Worm (Caenorhabditis elegans) whole organism, L1 larva: ENCODE results near the gene C14A4.7.

Experiments used
- C04F5.9 ChIP-seq: sonication (generic microtip); optimal IDR thresholded peaks from 2 replicates; lab custom pipeline; 2016; ENCODE audit warnings: missing genetic modification characterization, missing compliant biosample characterization
- C16A3.4 ChIP-seq: fragments of 150-350 bp; optimal IDR thresholded peaks from 2 replicates; lab custom pipeline; 2014; ENCODE audit warnings: missing biosample characterization, missing genetic modification characterization
- C34B4.2 ChIP-seq: sonication (generic microtip); optimal IDR thresholded peaks from 2 replicates; lab custom pipeline; 2017; ENCODE audit warnings: mild to moderate bottlenecking, missing genetic modification characterization, missing compliant biosample characterization
- aha-1 ChIP-seq: fragments of 150-350 bp; optimal IDR thresholded peaks from 2 replicates; lab custom pipeline; 2014; ENCODE audit warnings: missing biosample characterization, missing genetic modification characterization
- alr-1 ChIP-seq: fragments of 200-800 bp; sonication (Bioruptor generic); optimal IDR thresholded peaks from 2 replicates; lab custom pipeline; 2018; ENCODE audit warnings: borderline replicate concordance, mild to moderate bottlenecking, missing genetic modification characterization, missing compliant biosample characterization
- ama-1 ChIP-seq: fragments of 150-350 bp; optimal IDR thresholded peaks from 2 replicates; lab custom pipeline; 2014
- ceh-63 ChIP-seq: fragments of 200-800 bp; sonication (Bioruptor generic); optimal IDR thresholded peaks from 2 replicates; lab custom pipeline; 2018; ENCODE audit warnings: mild to moderate bottlenecking, missing genetic modification characterization, missing compliant biosample characterization
- ceh-88 ChIP-seq: fragments of 200-800 bp; sonication (Bioruptor generic); IDR thresholded peaks from 2 replicates; pipeline ENCODE4 v1.3.6; 2022; ENCODE audit warnings: missing genetic modification characterization, missing compliant biosample characterization
- ces-1 ChIP-seq: fragments of 150-350 bp; optimal IDR thresholded peaks from 2 replicates; lab custom pipeline; 2014; ENCODE audit warnings: missing biosample characterization, missing genetic modification reagents, missing genetic modification characterization
- dsc-1 ChIP-seq: sonication (generic microtip); optimal IDR thresholded peaks from 2 replicates; lab custom pipeline; 2016; ENCODE audit warnings: mild to moderate bottlenecking, missing genetic modification characterization, missing compliant biosample characterization
- efl-1 ChIP-seq, 4 experiments: fragments of 150-350 bp; optimal IDR thresholded peaks in 3 of 4; peaks in 1 of 4; 1 replicate in 1 of 4; 2 replicates in 3 of 4; lab custom pipeline; 2014; ENCODE audit warnings: missing biosample characterization in 2 of 4, missing genetic modification characterization in 2 of 4, missing genetic modification reagents in 2 of 4
- efl-3 ChIP-seq: fragments of 200-800 bp; sonication (Bioruptor generic); optimal IDR thresholded peaks from 2 replicates; lab custom pipeline; 2018; ENCODE audit warnings: mild to moderate bottlenecking, missing genetic modification characterization, missing compliant biosample characterization
- egl-13 ChIP-seq: sonication (generic microtip); optimal IDR thresholded peaks from 2 replicates; lab custom pipeline; 2016; ENCODE audit warnings: missing genotype, missing genetic modification reagents, missing genetic modification characterization, missing compliant biosample characterization
- ets-5 ChIP-seq: fragments of 200-800 bp; sonication (Bioruptor generic); IDR thresholded peaks from 2 replicates; pipeline ENCODE4 v1.3.6; 2022; ENCODE audit warnings: missing genetic modification characterization, missing compliant biosample characterization
- fkh-10 ChIP-seq: sonication (generic microtip); optimal IDR thresholded peaks from 2 replicates; lab custom pipeline; 2017; ENCODE audit warnings: missing biosample characterization, missing genetic modification reagents, missing genetic modification characterization
- fkh-8 ChIP-seq: sonication (generic microtip); optimal IDR thresholded peaks from 2 replicates; lab custom pipeline; 2016; ENCODE audit warnings: mild to moderate bottlenecking, missing genetic modification characterization, missing compliant biosample characterization
- fos-1 ChIP-seq: fragments of 150-350 bp; optimal IDR thresholded peaks from 2 replicates; lab custom pipeline; 2014; ENCODE audit warnings: missing biosample characterization, missing genetic modification characterization
- grh-1 ChIP-seq: fragments of 200-800 bp; sonication (Bioruptor generic); IDR thresholded peaks from 2 replicates; pipeline ENCODE4 v1.3.6; 2022; ENCODE audit warnings: missing genetic modification reagents, missing genetic modification characterization, missing compliant biosample characterization
- hlh-4 ChIP-seq: sonication (generic microtip); optimal IDR thresholded peaks from 2 replicates; lab custom pipeline; 2016; ENCODE audit warnings: mild to moderate bottlenecking, missing genetic modification characterization, missing compliant biosample characterization
- irx-1 ChIP-seq: sonication (generic microtip); optimal IDR thresholded peaks from 2 replicates; lab custom pipeline; 2016; ENCODE audit warnings: missing genetic modification characterization, missing compliant biosample characterization
- jun-1 ChIP-seq: fragments of 150-350 bp; optimal IDR thresholded peaks from 2 replicates; lab custom pipeline; 2014; ENCODE audit warnings: missing biosample characterization, missing genetic modification reagents, missing genetic modification characterization
- lin-13 ChIP-seq: fragments of 150-350 bp; optimal IDR thresholded peaks from 2 replicates; lab custom pipeline; 2014; ENCODE audit warnings: missing biosample characterization, missing genetic modification reagents, missing genetic modification characterization
- lin-14 ChIP-seq: fragments of 200-800 bp; sonication (Bioruptor generic); optimal IDR thresholded peaks from 2 replicates; lab custom pipeline; 2018; ENCODE audit warnings: mild to moderate bottlenecking, missing genetic modification characterization, moderate library complexity, missing compliant biosample characterization
- lin-35 ChIP-seq, 2 experiments: fragments of 150-350 bp; optimal IDR thresholded peaks; 2 replicates each; lab custom pipeline; 2014; ENCODE audit warnings: missing biosample characterization in 2 of 2, missing genetic modification characterization in 2 of 2, missing genetic modification reagents in 2 of 2
- lin-39 ChIP-seq: fragments of 150-350 bp; optimal IDR thresholded peaks from 2 replicates; lab custom pipeline; 2014; ENCODE audit warnings: missing biosample characterization, missing genetic modification reagents, missing genetic modification characterization
- lir-3 ChIP-seq: sonication (generic microtip); optimal IDR thresholded peaks from 2 replicates; lab custom pipeline; 2016; ENCODE audit warnings: mild to moderate bottlenecking, missing genetic modification characterization, moderate library complexity, missing compliant biosample characterization; ENCODE audit not compliant: poor library complexity
- lsy-2 ChIP-seq, 2 experiments: fragments of 150-350 bp; optimal IDR thresholded peaks; 2 replicates each; lab custom pipeline; 2014; ENCODE audit warnings: missing biosample characterization in 2 of 2, missing genetic modification characterization in 2 of 2
- nhr-11 ChIP-seq: fragments of 150-350 bp; optimal IDR thresholded peaks from 2 replicates; lab custom pipeline; 2014; ENCODE audit warnings: missing biosample characterization, missing genetic modification characterization
- nhr-12 ChIP-seq: sonication (generic microtip); optimal IDR thresholded peaks from 2 replicates; lab custom pipeline; 2017; ENCODE audit warnings: missing biosample characterization, missing genetic modification characterization
- nhr-20 ChIP-seq: sonication (generic microtip); optimal IDR thresholded peaks from 2 replicates; lab custom pipeline; 2016; ENCODE audit warnings: mild to moderate bottlenecking, missing genetic modification characterization, missing compliant biosample characterization
- nhr-237 ChIP-seq: fragments of 150-350 bp; optimal IDR thresholded peaks from 2 replicates; lab custom pipeline; 2014; ENCODE audit warnings: missing biosample characterization, missing genetic modification characterization
- nhr-28 ChIP-seq: fragments of 150-350 bp; optimal IDR thresholded peaks from 2 replicates; lab custom pipeline; 2014; ENCODE audit warnings: missing biosample characterization, missing genetic modification characterization
- nhr-71 ChIP-seq: sonication (generic microtip); optimal IDR thresholded peaks from 2 replicates; lab custom pipeline; 2016; ENCODE audit warnings: mild to moderate bottlenecking, missing genetic modification characterization, moderate library complexity, missing compliant biosample characterization
- nhr-76 ChIP-seq: sonication (generic microtip); optimal IDR thresholded peaks from 2 replicates; lab custom pipeline; 2017; ENCODE audit warnings: missing biosample characterization, missing genetic modification characterization
- nhr-85 ChIP-seq: sonication (generic microtip); peaks from one replicate; lab custom pipeline; 2016; ENCODE audit warnings: missing genetic modification characterization, inconsistent platforms, missing compliant biosample characterization
- pax-3 ChIP-seq: fragments of 200-800 bp; sonication (Bioruptor generic); optimal IDR thresholded peaks from 2 replicates; lab custom pipeline; 2018; ENCODE audit warnings: mild to moderate bottlenecking, missing genetic modification characterization, moderate library complexity, missing compliant biosample characterization
- rnt-1 ChIP-seq: sonication (generic microtip); optimal IDR thresholded peaks from 2 replicates; lab custom pipeline; 2016; ENCODE audit warnings: mild to moderate bottlenecking, missing genetic modification characterization, moderate library complexity, missing compliant biosample characterization
- skn-1 ChIP-seq: fragments of 150-350 bp; optimal IDR thresholded peaks from 2 replicates; lab custom pipeline; 2014; ENCODE audit warnings: missing biosample characterization, missing genetic modification characterization
- snu-23 ChIP-seq: sonication (generic microtip); optimal IDR thresholded peaks from 2 replicates; lab custom pipeline; 2016; ENCODE audit warnings: missing genetic modification characterization, missing compliant biosample characterization
- sptf-1 ChIP-seq: fragments of 150-350 bp; optimal IDR thresholded peaks from 2 replicates; lab custom pipeline; 2014; ENCODE audit warnings: missing biosample characterization, missing genetic modification characterization
- unc-130 ChIP-seq: fragments of 150-350 bp; optimal IDR thresholded peaks from 2 replicates; lab custom pipeline; 2017; ENCODE audit warnings: missing biosample characterization, missing genetic modification characterization, inconsistent platforms
- unc-30 ChIP-seq: sonication (generic microtip); optimal IDR thresholded peaks from 2 replicates; lab custom pipeline; 2017; ENCODE audit warnings: missing biosample characterization, missing genetic modification characterization
- unc-86 ChIP-seq: sonication (generic microtip); optimal IDR thresholded peaks from 2 replicates; lab custom pipeline; 2016; ENCODE audit warnings: missing genetic modification characterization, missing compliant biosample characterization
- xbp-1 ChIP-seq: sonication (generic microtip); optimal IDR thresholded peaks from 2 replicates; lab custom pipeline; 2016; ENCODE audit warnings: missing genetic modification characterization, missing compliant biosample characterization
- zip-4 ChIP-seq: fragments of 200-800 bp; sonication (Bioruptor generic); optimal IDR thresholded peaks from 2 replicates; lab custom pipeline; 2018; ENCODE audit warnings: mild to moderate bottlenecking, missing genetic modification characterization, moderate library complexity, missing compliant biosample characterization
- ztf-11 ChIP-seq, 2 experiments: sonication (generic microtip); optimal IDR thresholded peaks; 2 replicates each; lab custom pipeline; 2016 to 2017; ENCODE audit warnings: missing genetic modification characterization in 2 of 2, missing biosample characterization in 1 of 2, missing compliant biosample characterization in 1 of 2

The C14A4.7 gene

ce11 chrII:10553377-10554045, 42.9 kb downstream of the C14A4.7 start:
- TF ChIP-seq ama-1 (lab: Kevin White, UChicago) (peak; percentile 73), lin-14 (GFP tag; lab: Kevin White, UChicago) (peak; percentile 4), nhr-20 (tag; lab: Kevin White, UChicago) (no peak), lin-35 (GFP tag; optimal IDR thresholded peaks at IDR 0.05; lab: Kevin White, UChicago) (peak in 1 of 2 experiments; percentile 3), lir-3 (tag; lab: Kevin White, UChicago) (no peak), rnt-1 (tag; lab: Kevin White, UChicago) (peak; percentile 28), efl-1 (optimal IDR thresholded peaks at IDR 0.05; lab: Kevin White, UChicago) (no peak), efl-1 (GFP tag; optimal IDR thresholded peaks at IDR 0.05 in 1 of 2; lab: Kevin White, UChicago) (peak in 1 of 2 experiments; percentile 33)
- TF ChIP-seq, all 84 proteins: peak for 5

ce11 chrII:10551985-10552736, 44.2 kb downstream of the C14A4.7 start:
- TF ChIP-seq lin-13 (GFP tag; lab: Kevin White, UChicago) = peak; percentile 95
- peak; percentile 93 for TF ChIP-seq grh-1 (GFP tag; lab: Robert Waterston, UW)
- peak; percentile 96 for TF ChIP-seq unc-86 (tag; lab: Kevin White, UChicago)
- TF ChIP-seq nhr-76 (tag; lab: Kevin White, UChicago) = no peak
- peak; percentile 96 for TF ChIP-seq skn-1 (tag; lab: Kevin White, UChicago)
- peak; percentile 82 to 89 for TF ChIP-seq lin-35 (GFP tag; optimal IDR thresholded peaks at IDR 0.05; lab: Kevin White, UChicago)
- peak; percentile 88 for TF ChIP-seq pax-3
- peak; percentile 91 for TF ChIP-seq irx-1 (tag; lab: Kevin White, UChicago)
- TF ChIP-seq fos-1 (tag; lab: Kevin White, UChicago) = peak; percentile 91
- TF ChIP-seq ceh-63 (GFP tag; lab: Kevin White, UChicago) = peak; percentile 21
- TF ChIP-seq unc-30 (tag; lab: Kevin White, UChicago) = no peak
- peak; percentile 95 for TF ChIP-seq unc-130 (tag; lab: Kevin White, UChicago)
- no peak for TF ChIP-seq ets-5 (GFP tag; lab: Robert Waterston, UW)
- TF ChIP-seq efl-1 (optimal IDR thresholded peaks at IDR 0.05; lab: Kevin White, UChicago) = peak; percentile 87 to 91
- peak; percentile 60 to 97 for TF ChIP-seq efl-1 (GFP tag; optimal IDR thresholded peaks at IDR 0.05 in 1 of 2; lab: Kevin White, UChicago)
- TF ChIP-seq ztf-11 (tag; optimal IDR thresholded peaks at IDR 0.05; lab: Kevin White, UChicago) = peak in 1 of 2 experiments; percentile 66
- peak; percentile 88 for TF ChIP-seq rnt-1 (tag; lab: Kevin White, UChicago)
- TF ChIP-seq nhr-20 (tag; lab: Kevin White, UChicago) = peak; percentile 97
- TF ChIP-seq aha-1 (tag; lab: Kevin White, UChicago) = peak; percentile 87
- TF ChIP-seq egl-13 (tag; lab: Kevin White, UChicago) = peak; percentile 81
- TF ChIP-seq nhr-11 (tag; lab: Kevin White, UChicago) = peak; percentile 99
- TF ChIP-seq nhr-237 (tag; lab: Kevin White, UChicago) = peak; percentile 92
- peak; percentile 95 for TF ChIP-seq jun-1
- TF ChIP-seq ceh-88 = peak; percentile 76
- peak; percentile 90 for TF ChIP-seq xbp-1 (tag; lab: Kevin White, UChicago)
- no peak for TF ChIP-seq C34B4.2 (tag; lab: Kevin White, UChicago)
- peak; percentile 33 for TF ChIP-seq efl-3 (GFP tag; lab: Kevin White, UChicago)
- TF ChIP-seq fkh-10 (GFP tag; lab: Kevin White, UChicago) = peak; percentile 81
- peak; percentile 85 for TF ChIP-seq lin-39
- TF ChIP-seq nhr-28 (tag; lab: Kevin White, UChicago) = peak; percentile 45
- TF ChIP-seq dsc-1 (tag; lab: Kevin White, UChicago) = peak; percentile 84
- TF ChIP-seq C16A3.4 = peak; percentile 87
- peak; percentile 92 to 96 for TF ChIP-seq lsy-2 (tag; optimal IDR thresholded peaks at IDR 0.05; lab: Kevin White, UChicago)
- TF ChIP-seq fkh-8 (tag; lab: Kevin White, UChicago) = peak; percentile 95
- peak; percentile 99 for TF ChIP-seq lin-14 (GFP tag; lab: Kevin White, UChicago)
- TF ChIP-seq nhr-85 = peak; percentile 100
- no peak for TF ChIP-seq ces-1 (GFP tag; lab: Kevin White, UChicago)
- peak; percentile 99 for TF ChIP-seq nhr-71 (tag; lab: Kevin White, UChicago)
- TF ChIP-seq ama-1 (lab: Kevin White, UChicago) = peak; percentile 97
- peak; percentile 97 for TF ChIP-seq snu-23 (GFP tag; lab: Kevin White, UChicago)
- TF ChIP-seq alr-1 (tag; lab: Kevin White, UChicago) = no peak
- TF ChIP-seq nhr-12 (tag; lab: Kevin White, UChicago) = no peak
- TF ChIP-seq sptf-1 (tag; lab: Kevin White, UChicago) = no peak
- TF ChIP-seq C04F5.9 (tag; lab: Kevin White, UChicago) = peak; percentile 82
- no peak for TF ChIP-seq hlh-4 (tag; lab: Kevin White, UChicago)
- peak; percentile 63 for TF ChIP-seq zip-4 (GFP tag; lab: Kevin White, UChicago)
